Worm (Caenorhabditis elegans) whole organism, L1 larva: ENCODE results near the gene Y116A8C.37.
A peak's percentile ranks its signal among the peaks of the same experiment; 100 is the strongest.

Experiments
- C04F5.9 ChIP-seq: sonication (generic microtip); optimal IDR thresholded peaks from 2 replicates; lab custom pipeline; 2016; ENCODE audit warnings: missing genetic modification characterization, missing compliant biosample characterization
- C34B4.2 ChIP-seq: sonication (generic microtip); optimal IDR thresholded peaks from 2 replicates; lab custom pipeline; 2017; ENCODE audit warnings: mild to moderate bottlenecking, missing genetic modification characterization, missing compliant biosample characterization
- F16B12.6 ChIP-seq: fragments of 150-350 bp; optimal IDR thresholded peaks from 2 replicates; lab custom pipeline; 2014; ENCODE audit warnings: missing biosample characterization, missing genetic modification characterization
- alr-1 ChIP-seq: fragments of 200-800 bp; sonication (Bioruptor generic); optimal IDR thresholded peaks from 2 replicates; lab custom pipeline; 2018; ENCODE audit warnings: borderline replicate concordance, mild to moderate bottlenecking, missing genetic modification characterization, missing compliant biosample characterization
- aly-2 ChIP-seq: fragments of 150-350 bp; optimal IDR thresholded peaks from 2 replicates; lab custom pipeline; 2014; ENCODE audit warnings: missing biosample characterization, missing genetic modification characterization
- ama-1 ChIP-seq: fragments of 150-350 bp; optimal IDR thresholded peaks from 2 replicates; lab custom pipeline; 2014
- ceh-8 ChIP-seq: fragments of 200-800 bp; sonication (Bioruptor generic); optimal IDR thresholded peaks from 2 replicates; lab custom pipeline; 2018; ENCODE audit warnings: mild to moderate bottlenecking, missing genetic modification characterization, moderate library complexity, missing compliant biosample characterization
- ceh-90 ChIP-seq: sonication (generic microtip); optimal IDR thresholded peaks from 2 replicates; lab custom pipeline; 2016; ENCODE audit warnings: missing genetic modification characterization, missing compliant biosample characterization
- ces-1 ChIP-seq: fragments of 150-350 bp; optimal IDR thresholded peaks from 2 replicates; lab custom pipeline; 2014; ENCODE audit warnings: missing biosample characterization, missing genetic modification reagents, missing genetic modification characterization
- dpl-1 ChIP-seq, 3 experiments: fragments of 150-350 bp in 2 of 3; sonication (generic microtip) in 1 of 3; optimal IDR thresholded peaks; 2 replicates each; lab custom pipeline; 2014 to 2017; ENCODE audit warnings: missing biosample characterization in 3 of 3, missing genetic modification characterization in 3 of 3, missing genetic modification reagents in 3 of 3
- efl-1 ChIP-seq, 4 experiments: fragments of 150-350 bp; optimal IDR thresholded peaks in 3 of 4; peaks in 1 of 4; 1 replicate in 1 of 4; 2 replicates in 3 of 4; lab custom pipeline; 2014; ENCODE audit warnings: missing biosample characterization in 2 of 4, missing genetic modification characterization in 2 of 4, missing genetic modification reagents in 2 of 4
- fkh-4 ChIP-seq: sonication (generic microtip); optimal IDR thresholded peaks from 2 replicates; lab custom pipeline; 2016; ENCODE audit warnings: missing compliant biosample characterization, missing genetic modification characterization, borderline replicate concordance
- fkh-8 ChIP-seq: sonication (generic microtip); optimal IDR thresholded peaks from 2 replicates; lab custom pipeline; 2016; ENCODE audit warnings: mild to moderate bottlenecking, missing genetic modification characterization, missing compliant biosample characterization
- fos-1 ChIP-seq: fragments of 150-350 bp; optimal IDR thresholded peaks from 2 replicates; lab custom pipeline; 2014; ENCODE audit warnings: missing biosample characterization, missing genetic modification characterization
- hlh-17 ChIP-seq: fragments of 200-800 bp; sonication (Bioruptor generic); optimal IDR thresholded peaks from 2 replicates; lab custom pipeline; 2018; ENCODE audit warnings: missing genetic modification characterization, mild to moderate bottlenecking, missing compliant biosample characterization, moderate library complexity, borderline replicate concordance
- jun-1 ChIP-seq: fragments of 150-350 bp; optimal IDR thresholded peaks from 2 replicates; lab custom pipeline; 2014; ENCODE audit warnings: missing biosample characterization, missing genetic modification reagents, missing genetic modification characterization
- lin-35 ChIP-seq, 2 experiments: fragments of 150-350 bp; optimal IDR thresholded peaks; 2 replicates each; lab custom pipeline; 2014; ENCODE audit warnings: missing biosample characterization in 2 of 2, missing genetic modification characterization in 2 of 2, missing genetic modification reagents in 2 of 2
- lir-3 ChIP-seq: sonication (generic microtip); optimal IDR thresholded peaks from 2 replicates; lab custom pipeline; 2016; ENCODE audit warnings: mild to moderate bottlenecking, missing genetic modification characterization, moderate library complexity, missing compliant biosample characterization; ENCODE audit not compliant: poor library complexity
- mab-9 ChIP-seq: fragments of 200-800 bp; sonication (Bioruptor generic); IDR thresholded peaks from 2 replicates; pipeline ENCODE4 v1.3.6; 2022; ENCODE audit warnings: missing genetic modification reagents, missing genetic modification characterization, missing compliant biosample characterization
- mef-2 ChIP-seq: fragments of 150-350 bp; optimal IDR thresholded peaks from 2 replicates; lab custom pipeline; 2014; ENCODE audit warnings: missing biosample characterization, missing genetic modification characterization
- mep-1 ChIP-seq: fragments of 150-350 bp; optimal IDR thresholded peaks from 2 replicates; lab custom pipeline; 2014; ENCODE audit warnings: missing biosample characterization, missing genetic modification characterization
- nhr-11 ChIP-seq: fragments of 150-350 bp; optimal IDR thresholded peaks from 2 replicates; lab custom pipeline; 2014; ENCODE audit warnings: missing biosample characterization, missing genetic modification characterization
- nhr-237 ChIP-seq: fragments of 150-350 bp; optimal IDR thresholded peaks from 2 replicates; lab custom pipeline; 2014; ENCODE audit warnings: missing biosample characterization, missing genetic modification characterization
- nhr-85 ChIP-seq: sonication (generic microtip); peaks from one replicate; lab custom pipeline; 2016; ENCODE audit warnings: missing genetic modification characterization, inconsistent platforms, missing compliant biosample characterization
- nhr-90 ChIP-seq: sonication (generic microtip); optimal IDR thresholded peaks from 2 replicates; lab custom pipeline; 2016; ENCODE audit warnings: mild to moderate bottlenecking, missing genetic modification characterization, missing compliant biosample characterization; ENCODE audit not compliant: poor library complexity
- pag-3 ChIP-seq: sonication (generic microtip); optimal IDR thresholded peaks from 2 replicates; lab custom pipeline; 2017; ENCODE audit warnings: missing genetic modification characterization, mild to moderate bottlenecking, missing compliant biosample characterization, antibody characterized with exemption, borderline replicate concordance; ENCODE audit not compliant: insufficient read depth
- snpc-4 ChIP-seq: fragments of 150-350 bp; optimal IDR thresholded peaks from 2 replicates; lab custom pipeline; 2014; ENCODE audit warnings: missing biosample characterization, missing genetic modification characterization
- snu-23 ChIP-seq: sonication (generic microtip); optimal IDR thresholded peaks from 2 replicates; lab custom pipeline; 2016; ENCODE audit warnings: missing genetic modification characterization, missing compliant biosample characterization
- sptf-1 ChIP-seq: fragments of 150-350 bp; optimal IDR thresholded peaks from 2 replicates; lab custom pipeline; 2014; ENCODE audit warnings: missing biosample characterization, missing genetic modification characterization
- unc-30 ChIP-seq: sonication (generic microtip); optimal IDR thresholded peaks from 2 replicates; lab custom pipeline; 2017; ENCODE audit warnings: missing biosample characterization, missing genetic modification characterization
- unc-62 ChIP-seq: fragments of 150-350 bp; optimal IDR thresholded peaks from 2 replicates; lab custom pipeline; 2014; ENCODE audit warnings: missing biosample characterization, missing genetic modification reagents, missing genetic modification characterization
- vab-15 ChIP-seq: sonication (generic microtip); optimal IDR thresholded peaks from 2 replicates; lab custom pipeline; 2017; ENCODE audit warnings: missing genotype, mild to moderate bottlenecking, missing genetic modification characterization, missing compliant biosample characterization
- zag-1 ChIP-seq: fragments of 150-350 bp; optimal IDR thresholded peaks from 2 replicates; lab custom pipeline; 2014; ENCODE audit warnings: missing biosample characterization, missing genetic modification characterization
- ztf-11 ChIP-seq, 2 experiments: sonication (generic microtip); optimal IDR thresholded peaks; 2 replicates each; lab custom pipeline; 2016 to 2017; ENCODE audit warnings: missing genetic modification characterization in 2 of 2, missing biosample characterization in 1 of 2, missing compliant biosample characterization in 1 of 2

Y116A8C.37 gene

ce11 chrIV:17150871-17151270, 19.9 kb upstream of the Y116A8C.37 start, which contains the start of gene Y116A8C.40:
Y116A8C.40 (minus strand) TSS chrIV:17150971.
- TF ChIP-seq ztf-11 (tag; optimal IDR thresholded peaks at IDR 0.05; lab: Kevin White, UChicago) (no peak), jun-1 (tag; lab: Kevin White, UChicago) (no peak), ama-1 (no peak), snpc-4 (tag; lab: Kevin White, UChicago) (no peak), unc-30 (tag; lab: Kevin White, UChicago) (no peak), nhr-85 (tag; lab: Kevin White, UChicago) (no peak), hlh-17 (GFP tag; lab: Kevin White, UChicago) (no peak), C04F5.9 (tag; lab: Kevin White, UChicago) (no peak), fkh-4 (tag; lab: Kevin White, UChicago) (no peak), C34B4.2 (tag; lab: Kevin White, UChicago) (no peak), lir-3 (tag; lab: Kevin White, UChicago) (no peak), unc-62 (no peak), ceh-8 (GFP tag; lab: Kevin White, UChicago) (no peak), mef-2 (no peak)

DNA sequence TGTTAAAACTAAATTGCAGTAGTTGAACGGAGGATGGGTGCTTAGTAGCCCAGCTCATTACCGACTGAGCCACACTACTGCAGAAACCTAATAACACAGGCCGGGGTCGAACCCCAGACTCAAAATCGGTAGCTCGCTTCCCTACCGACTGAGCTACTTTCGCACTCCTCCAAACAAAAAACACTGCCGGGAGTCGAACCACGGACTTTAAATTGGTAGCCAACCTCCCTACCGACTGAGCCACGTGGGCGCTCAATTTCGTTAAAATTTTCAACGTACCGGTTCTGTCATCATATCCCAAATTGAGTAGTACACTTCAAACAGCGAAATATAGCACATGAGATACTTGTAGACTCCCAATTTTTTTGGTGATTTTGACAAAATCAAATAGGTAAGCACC, 19.5 kb upstream of the Y116A8C.37 start:
- TF ChIP-seq F16B12.6 (tag; lab: Kevin White, UChicago): no peak
- TF ChIP-seq alr-1 (tag; lab: Kevin White, UChicago): no peak
- TF ChIP-seq pag-3 (tag; lab: Kevin White, UChicago): no peak
- TF ChIP-seq nhr-90 (tag; lab: Kevin White, UChicago): no peak
- TF ChIP-seq zag-1: no peak
- no peak for TF ChIP-seq ces-1 (GFP tag; lab: Kevin White, UChicago)
- TF ChIP-seq aly-2 (tag; lab: Kevin White, UChicago): no peak
- TF ChIP-seq nhr-11 (tag; lab: Kevin White, UChicago): no peak
- no peak for TF ChIP-seq mef-2
- TF ChIP-seq mab-9 (GFP tag; lab: Robert Waterston, UW): no peak

ce11 chrIV:17126512-17126911, 4.4 kb downstream of the Y116A8C.37 start:
- TF ChIP-seq dpl-1 (GFP tag; optimal IDR thresholded peaks at IDR 0.05; lab: Kevin White, UChicago): peak in 2 of 3 experiments; percentile 39 to 57
- TF ChIP-seq nhr-237 (tag; lab: Kevin White, UChicago): no peak
- no peak for TF ChIP-seq hlh-17 (GFP tag; lab: Kevin White, UChicago)
- peak in 1 of 2 experiments; percentile 26 for TF ChIP-seq lin-35 (GFP tag; optimal IDR thresholded peaks at IDR 0.05; lab: Kevin White, UChicago)
- TF ChIP-seq ama-1: no peak
- TF ChIP-seq ceh-90: peak; percentile 28
- TF ChIP-seq fkh-8 (tag; lab: Kevin White, UChicago): no peak
- no peak for TF ChIP-seq jun-1 (tag; lab: Kevin White, UChicago)
- peak; percentile 16 to 50 for TF ChIP-seq efl-1 (optimal IDR thresholded peaks at IDR 0.05; lab: Kevin White, UChicago)
- TF ChIP-seq efl-1 (GFP tag; optimal IDR thresholded peaks at IDR 0.05 in 1 of 2; lab: Kevin White, UChicago): peak; percentile 60 to 93
- no peak for TF ChIP-seq fos-1 (tag; lab: Kevin White, UChicago)

ce11 chrIV:17125967-17126366, 5.0 kb downstream of the Y116A8C.37 start:
- no peak for TF ChIP-seq pag-3 (tag; lab: Kevin White, UChicago)

- TF ChIP-seq ztf-11 (tag; optimal IDR thresholded peaks at IDR 0.05; lab: Kevin White, UChicago): no peak
- TF ChIP-seq snu-23 (GFP tag; lab: Kevin White, UChicago): no peak
- no peak for TF ChIP-seq mep-1 (tag; lab: Kevin White, UChicago)
- no peak for TF ChIP-seq sptf-1 (tag; lab: Kevin White, UChicago)
- no peak for TF ChIP-seq vab-15 (tag; lab: Kevin White, UChicago)
- no peak for TF ChIP-seq hlh-17 (GFP tag; lab: Kevin White, UChicago)
- peak in 1 of 2 experiments; percentile 16 for TF ChIP-seq efl-1 (optimal IDR thresholded peaks at IDR 0.05; lab: Kevin White, UChicago)
- TF ChIP-seq efl-1 (GFP tag; optimal IDR thresholded peaks at IDR 0.05 in 1 of 2; lab: Kevin White, UChicago): peak in 1 of 2 experiments; percentile 74
These were observed 9.7 kb downstream of the Y116A8C.37 start for ce11 chrIV:17121058-17121773.
